Worm (Caenorhabditis elegans) whole organism, L1 larva: ENCODE measurements around the gene lfi-1.

Source experiments
- F16B12.6 ChIP-seq: fragments of 150-350 bp; optimal IDR thresholded peaks from 2 replicates; lab custom pipeline; 2014; ENCODE audit warnings: missing biosample characterization, missing genetic modification characterization
- Y116A8C.19 ChIP-seq: sonication (generic microtip); optimal IDR thresholded peaks from 2 replicates; lab custom pipeline; 2016; ENCODE audit warnings: missing compliant biosample characterization, missing genetic modification characterization, borderline replicate concordance
- alr-1 ChIP-seq: fragments of 200-800 bp; sonication (Bioruptor generic); optimal IDR thresholded peaks from 2 replicates; lab custom pipeline; 2018; ENCODE audit warnings: borderline replicate concordance, mild to moderate bottlenecking, missing genetic modification characterization, missing compliant biosample characterization
- aly-2 ChIP-seq: fragments of 150-350 bp; optimal IDR thresholded peaks from 2 replicates; lab custom pipeline; 2014; ENCODE audit warnings: missing biosample characterization, missing genetic modification characterization
- ceh-8 ChIP-seq: fragments of 200-800 bp; sonication (Bioruptor generic); optimal IDR thresholded peaks from 2 replicates; lab custom pipeline; 2018; ENCODE audit warnings: mild to moderate bottlenecking, missing genetic modification characterization, moderate library complexity, missing compliant biosample characterization
- ceh-82 ChIP-seq, 3 experiments: fragments of 150-350 bp in 1 of 3; sonication (generic microtip) in 2 of 3; optimal IDR thresholded peaks; 2 replicates each; lab custom pipeline; 2014 to 2017; ENCODE audit warnings: missing biosample characterization in 3 of 3, missing genetic modification characterization in 3 of 3
- ceh-88 ChIP-seq: fragments of 200-800 bp; sonication (Bioruptor generic); IDR thresholded peaks from 2 replicates; pipeline ENCODE4 v1.3.6; 2022; ENCODE audit warnings: missing genetic modification characterization, missing compliant biosample characterization
- ceh-90 ChIP-seq: sonication (generic microtip); optimal IDR thresholded peaks from 2 replicates; lab custom pipeline; 2016; ENCODE audit warnings: missing genetic modification characterization, missing compliant biosample characterization
- dpl-1 ChIP-seq, 3 experiments: fragments of 150-350 bp in 2 of 3; sonication (generic microtip) in 1 of 3; optimal IDR thresholded peaks; 2 replicates each; lab custom pipeline; 2014 to 2017; ENCODE audit warnings: missing biosample characterization in 3 of 3, missing genetic modification characterization in 3 of 3, missing genetic modification reagents in 3 of 3
- dsc-1 ChIP-seq: sonication (generic microtip); optimal IDR thresholded peaks from 2 replicates; lab custom pipeline; 2016; ENCODE audit warnings: mild to moderate bottlenecking, missing genetic modification characterization, missing compliant biosample characterization
- efl-1 ChIP-seq, 4 experiments: fragments of 150-350 bp; optimal IDR thresholded peaks in 3 of 4; peaks in 1 of 4; 1 replicate in 1 of 4; 2 replicates in 3 of 4; lab custom pipeline; 2014; ENCODE audit warnings: missing biosample characterization in 2 of 4, missing genetic modification characterization in 2 of 4, missing genetic modification reagents in 2 of 4
- egl-13 ChIP-seq: sonication (generic microtip); optimal IDR thresholded peaks from 2 replicates; lab custom pipeline; 2016; ENCODE audit warnings: missing genotype, missing genetic modification reagents, missing genetic modification characterization, missing compliant biosample characterization
- fkh-10 ChIP-seq: sonication (generic microtip); optimal IDR thresholded peaks from 2 replicates; lab custom pipeline; 2017; ENCODE audit warnings: missing biosample characterization, missing genetic modification reagents, missing genetic modification characterization
- lin-14 ChIP-seq: fragments of 200-800 bp; sonication (Bioruptor generic); optimal IDR thresholded peaks from 2 replicates; lab custom pipeline; 2018; ENCODE audit warnings: mild to moderate bottlenecking, missing genetic modification characterization, moderate library complexity, missing compliant biosample characterization
- lin-35 ChIP-seq, 2 experiments: fragments of 150-350 bp; optimal IDR thresholded peaks; 2 replicates each; lab custom pipeline; 2014; ENCODE audit warnings: missing biosample characterization in 2 of 2, missing genetic modification characterization in 2 of 2, missing genetic modification reagents in 2 of 2
- lsy-2 ChIP-seq, 2 experiments: fragments of 150-350 bp; optimal IDR thresholded peaks; 2 replicates each; lab custom pipeline; 2014; ENCODE audit warnings: missing biosample characterization in 2 of 2, missing genetic modification characterization in 2 of 2
- mdl-1 ChIP-seq, 2 experiments: fragments of 150-350 bp; optimal IDR thresholded peaks; 2 replicates each; lab custom pipeline; 2014 to 2017; ENCODE audit warnings: missing biosample characterization in 2 of 2, missing genetic modification characterization in 2 of 2, inconsistent platforms in 1 of 2
- mef-2 ChIP-seq: fragments of 150-350 bp; optimal IDR thresholded peaks from 2 replicates; lab custom pipeline; 2014; ENCODE audit warnings: missing biosample characterization, missing genetic modification characterization
- mep-1 ChIP-seq: fragments of 150-350 bp; optimal IDR thresholded peaks from 2 replicates; lab custom pipeline; 2014; ENCODE audit warnings: missing biosample characterization, missing genetic modification characterization
- nhr-12 ChIP-seq: sonication (generic microtip); optimal IDR thresholded peaks from 2 replicates; lab custom pipeline; 2017; ENCODE audit warnings: missing biosample characterization, missing genetic modification characterization
- nhr-19 ChIP-seq: fragments of 200-800 bp; sonication (Bioruptor generic); conservative IDR thresholded peaks from 2 replicates; pipeline ENCODE4 v1.3.6; 2022; ENCODE audit warnings: missing genetic modification characterization, missing compliant biosample characterization
- nhr-47 ChIP-seq: sonication (generic microtip); optimal IDR thresholded peaks from 2 replicates; lab custom pipeline; 2016; ENCODE audit warnings: mild to moderate bottlenecking, missing genetic modification characterization, moderate library complexity, missing compliant biosample characterization
- nhr-71 ChIP-seq: sonication (generic microtip); optimal IDR thresholded peaks from 2 replicates; lab custom pipeline; 2016; ENCODE audit warnings: mild to moderate bottlenecking, missing genetic modification characterization, moderate library complexity, missing compliant biosample characterization
- nhr-77 ChIP-seq: fragments of 150-350 bp; optimal IDR thresholded peaks from 2 replicates; lab custom pipeline; 2014; ENCODE audit warnings: missing biosample characterization, missing genetic modification characterization
- nhr-85 ChIP-seq: sonication (generic microtip); peaks from one replicate; lab custom pipeline; 2016; ENCODE audit warnings: missing genetic modification characterization, inconsistent platforms, missing compliant biosample characterization
- nhr-90 ChIP-seq: sonication (generic microtip); optimal IDR thresholded peaks from 2 replicates; lab custom pipeline; 2016; ENCODE audit warnings: mild to moderate bottlenecking, missing genetic modification characterization, missing compliant biosample characterization; ENCODE audit not compliant: poor library complexity
- pax-3 ChIP-seq: fragments of 200-800 bp; sonication (Bioruptor generic); optimal IDR thresholded peaks from 2 replicates; lab custom pipeline; 2018; ENCODE audit warnings: mild to moderate bottlenecking, missing genetic modification characterization, moderate library complexity, missing compliant biosample characterization
- swsn-7 ChIP-seq: sonication (generic microtip); optimal IDR thresholded peaks from 2 replicates; lab custom pipeline; 2016; ENCODE audit warnings: missing genetic modification characterization, missing compliant biosample characterization
- tlp-1 ChIP-seq: fragments of 150-350 bp; optimal IDR thresholded peaks from 2 replicates; lab custom pipeline; 2014; ENCODE audit warnings: missing biosample characterization, missing genetic modification characterization
- unc-30 ChIP-seq: sonication (generic microtip); optimal IDR thresholded peaks from 2 replicates; lab custom pipeline; 2017; ENCODE audit warnings: missing biosample characterization, missing genetic modification characterization
- unc-62 ChIP-seq: fragments of 150-350 bp; optimal IDR thresholded peaks from 2 replicates; lab custom pipeline; 2014; ENCODE audit warnings: missing biosample characterization, missing genetic modification reagents, missing genetic modification characterization
- unc-86 ChIP-seq: sonication (generic microtip); optimal IDR thresholded peaks from 2 replicates; lab custom pipeline; 2016; ENCODE audit warnings: missing genetic modification characterization, missing compliant biosample characterization
- zag-1 ChIP-seq: fragments of 150-350 bp; optimal IDR thresholded peaks from 2 replicates; lab custom pipeline; 2014; ENCODE audit warnings: missing biosample characterization, missing genetic modification characterization

The lfi-1 gene

DNA sequence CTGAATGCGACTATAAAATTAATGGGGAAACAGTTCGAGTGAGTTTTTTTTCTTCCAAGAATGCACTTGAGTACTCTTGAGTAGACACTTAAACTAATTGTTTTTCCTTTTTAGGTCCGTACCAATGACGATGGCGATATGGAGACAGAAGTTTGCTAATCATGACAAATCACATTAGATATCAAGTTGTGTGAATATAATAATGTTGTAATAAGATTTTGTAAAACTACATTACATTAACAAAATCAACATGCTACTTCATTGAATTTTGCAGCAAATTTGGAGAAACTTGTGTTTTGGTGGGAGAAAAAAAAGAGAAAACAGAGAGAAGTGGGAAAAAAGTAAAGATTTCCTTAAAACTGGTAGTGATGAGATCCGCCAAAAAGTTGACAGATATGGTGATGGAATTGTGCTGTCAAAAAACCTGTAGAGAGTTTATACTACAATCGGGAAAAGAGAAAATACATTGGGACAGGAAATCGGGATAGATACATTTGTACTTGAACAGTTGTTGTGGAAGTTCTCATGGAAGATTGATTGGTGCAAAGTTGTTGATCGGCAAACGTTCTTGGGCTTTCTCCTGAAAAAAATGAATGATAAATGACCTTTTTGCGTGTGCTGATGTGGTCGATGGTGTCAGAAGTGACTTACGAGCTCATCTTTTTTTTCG is 51.4 kb downstream of the lfi-1 start:
- TF ChIP-seq ceh-88 (GFP tag; lab: Robert Waterston, UW) (no peak), nhr-85 (peak; percentile 61), fkh-10 (GFP tag; lab: Kevin White, UChicago) (peak; percentile 20), pax-3 (tag; lab: Kevin White, UChicago) (no peak), nhr-90 (tag; lab: Kevin White, UChicago) (no peak), mdl-1 (tag; optimal IDR thresholded peaks at IDR 0.05; lab: Kevin White, UChicago) (no peak)

- peak; percentile 71 for TF ChIP-seq fkh-10 (GFP tag; lab: Kevin White, UChicago)
- no peak for TF ChIP-seq F16B12.6 (tag; lab: Kevin White, UChicago)
- peak; percentile 33 for TF ChIP-seq lin-14 (GFP tag; lab: Kevin White, UChicago)
Measured at ce11 chrX:5028593-5028955, 51.9 kb downstream of the lfi-1 start.

DNA sequence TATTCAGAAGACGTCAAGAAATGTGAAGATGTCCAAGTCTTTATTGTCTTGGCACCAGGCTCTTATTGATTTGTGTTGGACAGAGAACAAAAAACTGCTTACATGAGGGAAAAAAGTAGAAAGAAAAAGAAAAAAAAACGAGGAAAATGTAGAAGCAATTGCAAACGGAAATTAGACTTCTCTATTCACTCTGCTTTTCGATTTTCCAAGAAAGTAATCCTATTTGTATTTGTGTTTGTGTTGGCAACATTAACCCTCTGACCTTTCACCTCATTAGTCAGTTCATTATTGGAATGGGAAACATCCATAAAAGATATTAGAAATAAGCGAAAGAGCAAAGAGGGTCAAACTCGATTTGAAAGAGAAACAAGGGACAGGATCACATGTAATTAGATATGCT is 55.1 kb downstream of the lfi-1 start:
- peak; percentile 68 for TF ChIP-seq unc-86
- no peak for TF ChIP-seq dpl-1 (GFP tag; optimal IDR thresholded peaks at IDR 0.05; lab: Kevin White, UChicago)
- TF ChIP-seq lsy-2 (tag; optimal IDR thresholded peaks at IDR 0.05; lab: Kevin White, UChicago): peak in 1 of 2 experiments; percentile 22
- TF ChIP-seq nhr-47: peak; percentile 15
- TF ChIP-seq zag-1 (tag; lab: Kevin White, UChicago): peak; percentile 78
- TF ChIP-seq ceh-82 (tag; optimal IDR thresholded peaks at IDR 0.05; lab: Kevin White, UChicago): no peak
- peak; percentile 5 for TF ChIP-seq dsc-1
- TF ChIP-seq egl-13 (tag; lab: Kevin White, UChicago): peak; percentile 55
- peak; percentile 59 for TF ChIP-seq nhr-71 (tag; lab: Kevin White, UChicago)
- TF ChIP-seq lin-14 (GFP tag; lab: Kevin White, UChicago): peak; percentile 81
- no peak for TF ChIP-seq lin-35 (GFP tag; optimal IDR thresholded peaks at IDR 0.05; lab: Kevin White, UChicago)
- peak; percentile 79 for TF ChIP-seq fkh-10 (GFP tag; lab: Kevin White, UChicago)
- peak; percentile 21 for TF ChIP-seq swsn-7 (tag; lab: Kevin White, UChicago)
- TF ChIP-seq, all 84 proteins: peak for 10

- TF ChIP-seq unc-62 (GFP tag; lab: Kevin White, UChicago) (no peak), pax-3 (tag; lab: Kevin White, UChicago) (no peak), ceh-90 (tag; lab: Kevin White, UChicago) (no peak), unc-30 (tag; lab: Kevin White, UChicago) (no peak), nhr-77 (tag; lab: Kevin White, UChicago) (no peak), ceh-88 (GFP tag; lab: Robert Waterston, UW) (no peak), efl-1 (optimal IDR thresholded peaks at IDR 0.05; lab: Kevin White, UChicago) (no peak), efl-1 (GFP tag; optimal IDR thresholded peaks at IDR 0.05 in 1 of 2; lab: Kevin White, UChicago) (no peak), nhr-19 (GFP tag; lab: Robert Waterston, UW) (no peak), unc-86 (no peak), Y116A8C.19 (no peak), nhr-12 (tag; lab: Kevin White, UChicago) (no peak), nhr-85 (no peak), aly-2 (tag; lab: Kevin White, UChicago) (no peak), lin-14 (GFP tag; lab: Kevin White, UChicago) (no peak), egl-13 (tag; lab: Kevin White, UChicago) (no peak), nhr-90 (tag; lab: Kevin White, UChicago) (no peak)
Measured at ce11 chrX:5033868-5034267, 57.2 kb downstream of the lfi-1 start, which contains the start of gene ZC449.4. TSS of gene ZC449.4 (minus strand) at chrX:5033968.

DNA sequence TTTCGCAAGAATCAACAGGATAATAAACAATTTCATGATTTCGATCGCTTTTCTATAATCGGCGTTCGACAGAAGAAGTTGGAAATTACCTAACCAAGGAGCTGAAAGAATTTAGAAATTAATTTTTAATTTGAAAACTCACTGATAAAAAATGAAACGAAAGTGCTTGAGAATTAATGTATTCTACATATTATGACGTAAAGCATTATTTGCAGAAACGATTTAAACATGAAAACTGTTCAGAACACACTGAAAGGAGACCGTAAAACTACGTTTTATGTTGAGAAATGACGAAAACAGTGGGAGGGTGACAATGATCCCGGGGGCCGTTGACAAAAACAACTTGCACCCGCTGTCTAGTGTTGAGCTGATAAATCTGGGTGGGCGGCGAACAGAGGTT is 61.0 kb downstream of the lfi-1 start, which contains the start of gene ZC449.5:
ZC449.5 (minus strand) TSS at position 101 of the 400 bp plus-strand sequence.
- no peak for TF ChIP-seq tlp-1 (tag; lab: Kevin White, UChicago)
- no peak for TF ChIP-seq alr-1 (tag; lab: Kevin White, UChicago)
- no peak for TF ChIP-seq nhr-47
- no peak for TF ChIP-seq mdl-1 (tag; optimal IDR thresholded peaks at IDR 0.05; lab: Kevin White, UChicago)
- TF ChIP-seq dpl-1 (GFP tag; optimal IDR thresholded peaks at IDR 0.05; lab: Kevin White, UChicago): no peak
- no peak for TF ChIP-seq lsy-2 (tag; optimal IDR thresholded peaks at IDR 0.05; lab: Kevin White, UChicago)
- no peak for TF ChIP-seq unc-62 (GFP tag; lab: Kevin White, UChicago)
- no peak for TF ChIP-seq mef-2
- no peak for TF ChIP-seq ceh-8
- no peak for TF ChIP-seq mep-1 (tag; lab: Kevin White, UChicago)
- TF ChIP-seq aly-2 (tag; lab: Kevin White, UChicago): no peak
